Worm (Caenorhabditis elegans): Measurements from ENCODE around the gene K02E10.7.

DNA sequence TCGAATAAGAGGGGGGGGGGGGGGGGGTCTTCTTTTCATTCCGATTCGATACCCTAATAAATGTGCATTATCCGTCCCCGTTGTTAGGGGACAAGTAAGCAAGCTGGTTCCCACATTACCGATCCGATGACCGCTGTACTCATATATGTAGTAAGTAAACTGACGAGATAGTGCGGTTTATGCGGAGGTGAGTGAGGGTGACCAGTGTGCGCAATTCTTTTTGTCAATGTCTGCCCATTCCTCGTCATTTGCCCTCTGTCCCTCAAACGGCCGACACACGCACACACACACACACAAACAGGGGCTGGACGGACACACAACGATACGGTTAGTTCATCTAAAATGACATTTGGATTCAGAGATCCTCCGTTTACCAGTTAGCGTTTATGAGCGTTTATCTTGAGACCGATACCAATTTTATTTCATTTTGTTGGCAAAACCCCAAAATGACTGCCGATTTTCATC lies 43.9 kb upstream of the K02E10.7 start, which contains the start of gene aat-3:
- TF ChIP-seq aptf-3 (GFP tag; IDR thresholded peaks at IDR 0.05) (no peak), tlf-1 (GFP tag; optimal IDR thresholded peaks at IDR 0.05) (no peak), him-1 (tag; optimal IDR thresholded peaks at IDR 0.05) (no peak), egrh-3 (GFP tag; IDR thresholded peaks at IDR 0.05) (no peak), mes-4 (tag; optimal IDR thresholded peaks at IDR 0.05) (no peak), ZK185.1 (tag; optimal IDR thresholded peaks at IDR 0.05; ENCODE audit: poor library complexity, severe bottlenecking) (no peak), lsy-27 (tag; optimal IDR thresholded peaks at IDR 0.05; ENCODE audit: borderline replicate concordance, insufficient read depth) (no peak)
